Worm (Caenorhabditis elegans) whole organism, L2 larva: Measurements from ENCODE around the gene myo-2.
A peak's percentile ranks its signal among the peaks of the same experiment; 100 is the strongest.

Source experiments
- C34F6.9 ChIP-seq: fragments of 150-350 bp; optimal IDR thresholded peaks from 2 replicates; lab custom pipeline; 2014; ENCODE audit warnings: missing biosample characterization, missing genetic modification characterization
- F13H6.1 ChIP-seq: sonication (generic microtip); optimal IDR thresholded peaks from 2 replicates; lab custom pipeline; 2016; ENCODE audit warnings: missing genetic modification characterization, missing compliant biosample characterization
- Y55F3AM.14 ChIP-seq: fragments of 200-800 bp; sonication (Bioruptor generic); optimal IDR thresholded peaks from 2 replicates; lab custom pipeline; 2018; ENCODE audit warnings: mild to moderate bottlenecking, missing genetic modification characterization, missing compliant biosample characterization
- ZK546.5 ChIP-seq: sonication (generic microtip); optimal IDR thresholded peaks from 2 replicates; lab custom pipeline; 2017; ENCODE audit warnings: missing biosample characterization, missing genetic modification characterization
- aly-2 ChIP-seq: fragments of 150-350 bp; optimal IDR thresholded peaks from 2 replicates; lab custom pipeline; 2014; ENCODE audit warnings: missing biosample characterization, missing genetic modification characterization
- ama-1 ChIP-seq: fragments of 150-350 bp; optimal IDR thresholded peaks from 2 replicates; lab custom pipeline; 2018; ENCODE audit warnings: inconsistent platforms
- blmp-1 ChIP-seq: sonication (generic microtip); optimal IDR thresholded peaks from 2 replicates; lab custom pipeline; 2017; ENCODE audit warnings: missing genetic modification characterization, mild to moderate bottlenecking, missing compliant biosample characterization, antibody characterized with exemption, moderate library complexity; ENCODE audit not compliant: insufficient read depth
- ceh-16 ChIP-seq: fragments of 150-350 bp; optimal IDR thresholded peaks from 2 replicates; lab custom pipeline; 2014; ENCODE audit warnings: missing biosample characterization, missing genetic modification characterization
- ceh-82 ChIP-seq: fragments of 150-350 bp; optimal IDR thresholded peaks from 2 replicates; lab custom pipeline; 2014; ENCODE audit warnings: missing biosample characterization, missing genetic modification characterization
- crh-2 ChIP-seq: sonication (generic microtip); optimal IDR thresholded peaks from 2 replicates; lab custom pipeline; 2017; ENCODE audit warnings: missing biosample characterization, missing genetic modification characterization
- dmd-4 ChIP-seq: sonication (generic microtip); optimal IDR thresholded peaks from 2 replicates; lab custom pipeline; 2017; ENCODE audit warnings: missing biosample characterization, missing genetic modification characterization
- egl-27 ChIP-seq: sonication (generic microtip); optimal IDR thresholded peaks from 3 replicates; lab custom pipeline; 2017; ENCODE audit warnings: missing biosample characterization, missing genetic modification reagents, missing genetic modification characterization
- elt-1 ChIP-seq: fragments of 150-350 bp; optimal IDR thresholded peaks from 2 replicates; lab custom pipeline; 2014; ENCODE audit warnings: missing biosample characterization, missing genetic modification characterization
- fos-1 ChIP-seq: fragments of 150-350 bp; optimal IDR thresholded peaks from 2 replicates; lab custom pipeline; 2014; ENCODE audit warnings: missing biosample characterization, missing genetic modification characterization
- gmeb-1 ChIP-seq: fragments of 150-350 bp; optimal IDR thresholded peaks from 2 replicates; lab custom pipeline; 2014; ENCODE audit warnings: missing biosample characterization, missing genetic modification characterization
- lin-11 ChIP-seq: fragments of 150-350 bp; sonication (generic microtip); optimal IDR thresholded peaks from 2 replicates; lab custom pipeline; 2014; ENCODE audit warnings: missing biosample characterization, missing genetic modification characterization, inconsistent platforms, mixed read lengths
- lin-39 ChIP-seq: fragments of 150-350 bp; optimal IDR thresholded peaks from 2 replicates; lab custom pipeline; 2014; ENCODE audit warnings: missing biosample characterization, missing genetic modification reagents, missing genetic modification characterization
- lsy-2 ChIP-seq, 2 experiments: fragments of 150-350 bp in 1 of 2; sonication (generic microtip) in 1 of 2; optimal IDR thresholded peaks; 2 replicates each; lab custom pipeline; 2014 to 2017; ENCODE audit warnings: missing biosample characterization in 2 of 2, missing genetic modification characterization in 2 of 2
- mab-5 ChIP-seq: fragments of 150-350 bp; optimal IDR thresholded peaks from 2 replicates; lab custom pipeline; 2014; ENCODE audit warnings: missing biosample characterization, missing genetic modification characterization
- mbf-1 ChIP-seq: sonication (generic microtip); optimal IDR thresholded peaks from 2 replicates; lab custom pipeline; 2017; ENCODE audit warnings: missing biosample characterization, missing genetic modification characterization
- mdl-1 ChIP-seq, 2 experiments: fragments of 150-350 bp in 1 of 2; sonication (generic microtip) in 1 of 2; optimal IDR thresholded peaks; 2 replicates each; lab custom pipeline; 2017; ENCODE audit warnings: missing biosample characterization in 2 of 2, missing genetic modification characterization in 2 of 2
- nhr-10 ChIP-seq: sonication (generic microtip); optimal IDR thresholded peaks from 2 replicates; lab custom pipeline; 2017; ENCODE audit warnings: missing biosample characterization, missing genetic modification characterization
- nhr-11 ChIP-seq: fragments of 150-350 bp; optimal IDR thresholded peaks from 2 replicates; lab custom pipeline; 2014; ENCODE audit warnings: missing biosample characterization, missing genetic modification characterization
- nhr-12 ChIP-seq: fragments of 150-350 bp; optimal IDR thresholded peaks from 2 replicates; lab custom pipeline; 2014; ENCODE audit warnings: missing biosample characterization, missing genetic modification characterization
- nhr-23 ChIP-seq: fragments of 150-350 bp; optimal IDR thresholded peaks from 2 replicates; lab custom pipeline; 2014; ENCODE audit warnings: missing biosample characterization, missing genetic modification reagents, missing genetic modification characterization
- nhr-25 ChIP-seq: fragments of 150-350 bp; sonication (generic microtip); optimal IDR thresholded peaks from 3 replicates; lab custom pipeline; 2014; ENCODE audit warnings: missing biosample characterization, missing genetic modification characterization
- nhr-6 ChIP-seq: fragments of 150-350 bp; optimal IDR thresholded peaks from 2 replicates; lab custom pipeline; 2014; ENCODE audit warnings: missing biosample characterization, missing genetic modification characterization
- nhr-77 ChIP-seq: fragments of 150-350 bp; optimal IDR thresholded peaks from 2 replicates; lab custom pipeline; 2014; ENCODE audit warnings: missing biosample characterization, missing genetic modification characterization
- peb-1 ChIP-seq: fragments of 150-350 bp; optimal IDR thresholded peaks from 2 replicates; lab custom pipeline; 2014; ENCODE audit warnings: missing biosample characterization, missing genetic modification characterization
- sem-4 ChIP-seq: fragments of 150-350 bp; optimal IDR thresholded peaks from 2 replicates; lab custom pipeline; 2014; ENCODE audit warnings: missing biosample characterization, missing genetic modification reagents, missing genetic modification characterization
- skn-1 ChIP-seq: sonication (generic microtip); optimal IDR thresholded peaks from 2 replicates; lab custom pipeline; 2017; ENCODE audit warnings: missing biosample characterization, missing genetic modification characterization
- sma-3 ChIP-seq: sonication (generic microtip); optimal IDR thresholded peaks from 2 replicates; lab custom pipeline; 2016; ENCODE audit warnings: missing genetic modification reagents, missing genetic modification characterization, missing compliant biosample characterization
- snpc-4 ChIP-seq: fragments of 150-350 bp; optimal IDR thresholded peaks from 2 replicates; lab custom pipeline; 2014; ENCODE audit warnings: missing biosample characterization, missing genetic modification characterization
- unc-39 ChIP-seq: fragments of 150-350 bp; optimal IDR thresholded peaks from 2 replicates; lab custom pipeline; 2014; ENCODE audit warnings: missing biosample characterization, missing genetic modification characterization
- unc-55 ChIP-seq: fragments of 150-350 bp; sonication (generic microtip); optimal IDR thresholded peaks from 3 replicates; lab custom pipeline; 2014; ENCODE audit warnings: missing biosample characterization, missing genetic modification reagents, missing genetic modification characterization
- unc-62 ChIP-seq: fragments of 150-350 bp; optimal IDR thresholded peaks from 2 replicates; lab custom pipeline; 2014; ENCODE audit warnings: missing biosample characterization, missing genetic modification reagents, missing genetic modification characterization
- zag-1 ChIP-seq: fragments of 150-350 bp; optimal IDR thresholded peaks from 2 replicates; lab custom pipeline; 2014; ENCODE audit warnings: missing biosample characterization, missing genetic modification characterization
- ztf-1 ChIP-seq: fragments of 200-800 bp; sonication (Bioruptor generic); conservative IDR thresholded peaks from 2 replicates; pipeline ENCODE4 v1.3.6; 2022; ENCODE audit warnings: missing genetic modification characterization, missing compliant biosample characterization
- ztf-11 ChIP-seq: sonication (generic microtip); optimal IDR thresholded peaks from 2 replicates; lab custom pipeline; 2017; ENCODE audit warnings: missing biosample characterization, missing genetic modification characterization
- ztf-4 ChIP-seq: fragments of 150-350 bp; optimal IDR thresholded peaks from 2 replicates; lab custom pipeline; 2014; ENCODE audit warnings: missing biosample characterization, missing genetic modification characterization

myo-2 gene

DNA sequence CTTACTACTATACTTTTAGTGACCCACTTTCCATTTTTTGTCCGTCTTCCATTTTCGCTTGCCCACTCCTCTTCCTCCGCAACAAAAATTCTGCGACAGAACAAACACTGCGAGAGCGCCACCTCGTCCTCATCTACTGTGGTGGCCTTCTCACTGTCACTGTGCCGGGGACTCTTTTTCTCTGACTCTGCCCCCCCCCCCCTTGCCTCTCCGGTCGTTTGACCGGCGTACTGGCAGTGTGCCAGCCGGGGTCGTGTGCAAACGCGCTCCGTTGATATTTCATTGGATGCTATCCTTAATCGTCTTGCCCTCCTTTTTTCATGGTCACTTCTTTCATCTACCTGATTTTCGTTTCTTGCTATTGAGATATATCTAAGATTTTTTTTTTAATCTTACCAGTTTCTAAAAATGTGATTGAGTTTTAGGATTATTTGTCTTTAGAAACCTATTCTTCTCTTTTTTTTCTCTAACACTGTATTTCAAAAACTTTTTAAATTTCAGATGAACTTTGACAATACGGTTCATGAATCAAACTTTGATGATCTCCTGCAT, 12.7 kb downstream of the myo-2 start, which contains the start of gene atf-6 (continued):
- TF ChIP-seq dmd-4 (no peak), nhr-11 (tag; lab: Kevin White, UChicago) (no peak), lsy-2 (tag; optimal IDR thresholded peaks at IDR 0.05; lab: Kevin White, UChicago) (peak in 1 of 2 experiments; percentile 77), ztf-1 (no peak), ztf-11 (tag; lab: Kevin White, UChicago) (no peak), unc-39 (tag; lab: Kevin White, UChicago) (no peak), unc-62 (GFP tag; lab: Kevin White, UChicago) (no peak), gmeb-1 (peak; percentile 71), ceh-16 (peak; percentile 76), peb-1 (tag; lab: Kevin White, UChicago) (peak; percentile 67), mdl-1 (tag; optimal IDR thresholded peaks at IDR 0.05; lab: Kevin White, UChicago) (peak; percentile 29 to 79), mab-5 (peak; percentile 85), blmp-1 (tag; lab: Kevin White, UChicago) (peak; percentile 41), aly-2 (tag; lab: Kevin White, UChicago) (no peak), nhr-25 (no peak), snpc-4 (peak; percentile 37), ceh-82 (tag; lab: Kevin White, UChicago) (peak; percentile 52), sem-4 (tag; lab: Kevin White, UChicago) (peak; percentile 77), lin-39 (tag; lab: Kevin White, UChicago) (no peak), nhr-23 (tag; lab: Kevin White, UChicago) (no peak), elt-1 (no peak), Y55F3AM.14 (GFP tag; lab: Kevin White, UChicago) (peak; percentile 64), mbf-1 (tag; lab: Kevin White, UChicago) (no peak), C34F6.9 (peak; percentile 83)

ce11 chrX:12484078-12484477, 16.2 kb downstream of the myo-2 start:
- TF ChIP-seq crh-2 (tag; lab: Kevin White, UChicago) = no peak
- TF ChIP-seq nhr-25 = no peak
- TF ChIP-seq F13H6.1 = no peak
- no peak for TF ChIP-seq ama-1 (lab: Kevin White, UChicago)
- no peak for TF ChIP-seq fos-1 (tag; lab: Kevin White, UChicago)
- TF ChIP-seq sma-3 (GFP tag; lab: Kevin White, UChicago) = no peak
- no peak for TF ChIP-seq lin-39 (tag; lab: Kevin White, UChicago)
- no peak for TF ChIP-seq ceh-16
- TF ChIP-seq skn-1 (tag; lab: Kevin White, UChicago) = no peak
- no peak for TF ChIP-seq nhr-10 (tag; lab: Kevin White, UChicago)
- no peak for TF ChIP-seq nhr-6 (tag; lab: Kevin White, UChicago)
- TF ChIP-seq C34F6.9 = no peak
- no peak for TF ChIP-seq aly-2 (tag; lab: Kevin White, UChicago)
- TF ChIP-seq unc-55 = no peak
- no peak for TF ChIP-seq ztf-4 (tag; lab: Kevin White, UChicago)
- no peak for TF ChIP-seq sem-4 (tag; lab: Kevin White, UChicago)
- no peak for TF ChIP-seq egl-27 (tag; lab: Kevin White, UChicago)
- no peak for TF ChIP-seq unc-39 (tag; lab: Kevin White, UChicago)

DNA sequence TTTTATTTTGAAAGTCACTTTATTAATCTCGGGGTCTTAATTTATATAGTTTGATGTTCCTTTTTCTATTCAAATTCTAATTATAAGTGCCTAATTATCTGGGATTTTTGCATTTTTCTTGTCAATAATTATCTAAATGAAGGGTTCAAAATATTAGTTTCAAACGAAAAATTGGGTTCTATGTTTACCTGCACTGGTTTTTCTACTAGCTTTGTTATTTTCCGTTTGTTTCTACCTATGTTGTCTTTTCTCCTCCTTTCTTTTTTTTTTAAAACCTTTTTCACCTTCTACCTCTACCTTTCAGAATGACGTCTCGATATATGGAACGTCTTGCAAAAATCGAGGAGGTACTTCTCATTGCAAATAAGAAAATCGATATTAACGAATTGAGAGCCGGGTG, 16.9 kb downstream of the myo-2 start, which contains the start of gene tbc-13:
tbc-13 (plus strand) TSS at position 301 of the 400 bp plus-strand sequence.
- TF ChIP-seq dmd-4 (no peak), nhr-6 (tag; lab: Kevin White, UChicago) (no peak), mab-5 (no peak), F13H6.1 (no peak), nhr-25 (no peak), unc-39 (tag; lab: Kevin White, UChicago) (no peak), unc-62 (GFP tag; lab: Kevin White, UChicago) (no peak), egl-27 (tag; lab: Kevin White, UChicago) (no peak), nhr-12 (tag; lab: Kevin White, UChicago) (no peak), nhr-77 (no peak), ZK546.5 (tag; lab: Kevin White, UChicago) (no peak), mbf-1 (tag; lab: Kevin White, UChicago) (no peak), lin-11 (tag; lab: Kevin White, UChicago) (no peak), fos-1 (tag; lab: Kevin White, UChicago) (no peak), zag-1 (tag; lab: Kevin White, UChicago) (no peak)
